Fruit fly (Drosophila melanogaster): Measurements from ENCODE around the gene Rbcn-3A.

Rbcn-3A gene

dm6 chrX:6225472-6226049 is 29.7 kb downstream of the Rbcn-3A start, which contains the start of gene dtn (continued):
- no peak for TF ChIP-seq HLHmδ (GFP tag; optimal IDR thresholded peaks at IDR 0.05)
- no peak for TF ChIP-seq CG7357 (GFP tag; IDR thresholded peaks at IDR 0.05)
- TF ChIP-seq phol (tag; optimal IDR thresholded peaks at IDR 0.05): no peak
- TF ChIP-seq CG18011 (GFP tag; optimal IDR thresholded peaks at IDR 0.05): no peak
- TF ChIP-seq CG15514 (GFP tag; optimal IDR thresholded peaks at IDR 0.05): peak; percentile 30
- no peak for TF ChIP-seq CG4328 (GFP tag; optimal IDR thresholded peaks at IDR 0.05)
- no peak for TF ChIP-seq crc (GFP tag; optimal IDR thresholded peaks at IDR 0.05)
- no peak for TF ChIP-seq CG10274 (GFP tag; optimal IDR thresholded peaks at IDR 0.05)
- TF ChIP-seq chinmo (GFP tag; IDR thresholded peaks at IDR 0.05; ENCODE audit: partially characterized antibody): peak; percentile 62; the same call in 1 of the 4 replicates
- no peak for TF ChIP-seq kni (GFP tag; optimal IDR thresholded peaks at IDR 0.05)
- peak; percentile 61 for TF ChIP-seq ewg (GFP tag; optimal IDR thresholded peaks at IDR 0.05)
- TF ChIP-seq Awh (GFP tag; IDR thresholded peaks at IDR 0.05): no peak
- no peak for TF ChIP-seq shn (GFP tag; optimal IDR thresholded peaks at IDR 0.05)
- TF ChIP-seq Sry-β (GFP tag; optimal IDR thresholded peaks at IDR 0.05): no peak
- TF ChIP-seq dysf (GFP tag; IDR thresholded peaks at IDR 0.05): no peak
- no peak for TF ChIP-seq aop (GFP tag; IDR thresholded peaks at IDR 0.05)
- no peak for TF ChIP-seq CG1603 (tag; optimal IDR thresholded peaks at IDR 0.05)
- TF ChIP-seq CG14014 (GFP tag; IDR thresholded peaks at IDR 0.05): no peak
- TF ChIP-seq CG1529 (GFP tag; optimal IDR thresholded peaks at IDR 0.05): no peak
- TF ChIP-seq yki (optimal IDR thresholded peaks at IDR 0.05): no peak
- TF ChIP-seq CG10979 (tag; optimal IDR thresholded peaks at IDR 0.05): peak; percentile 3
- TF ChIP-seq CG17385 (GFP tag; optimal IDR thresholded peaks at IDR 0.05): no peak
- TF ChIP-seq CG6175 (GFP tag; IDR thresholded peaks at IDR 0.05): no peak
- 0 out of 2 replicates have a peak, but pooled peaks have one; percentile 44 for TF ChIP-seq CG13287 (GFP tag; IDR thresholded peaks at IDR 0.05; ENCODE audit: partially characterized antibody)
- TF ChIP-seq CG4617 (GFP tag; optimal IDR thresholded peaks at IDR 0.05; ENCODE audit: borderline replicate concordance): peak; percentile 78
- no peak for TF ChIP-seq CG32772 (GFP tag; IDR thresholded peaks at IDR 0.05)
- no peak for TF ChIP-seq caup (GFP tag; optimal IDR thresholded peaks at IDR 0.05; ENCODE audit: severe bottlenecking)
- peak; percentile 10 for TF ChIP-seq CG12391 (tag; optimal IDR thresholded peaks at IDR 0.05)
- TF ChIP-seq stwl (tag; optimal IDR thresholded peaks at IDR 0.05): peak; percentile 18
- no peak for TF ChIP-seq CG16863 (GFP tag; optimal IDR thresholded peaks at IDR 0.05)
- TF ChIP-seq CG3838 (GFP tag; optimal IDR thresholded peaks at IDR 0.05): no peak
- TF ChIP-seq CG9876 (GFP tag; optimal IDR thresholded peaks at IDR 0.05): no peak
- TF ChIP-seq CG14441 (GFP tag; IDR thresholded peaks at IDR 0.05): no peak
- peak; percentile 79 to 95 for TF ChIP-seq insv (GFP tag; optimal IDR thresholded peaks at IDR 0.05)
- no peak for TF ChIP-seq CoRest (tag; optimal IDR thresholded peaks at IDR 0.05)
- TF ChIP-seq Doc2 (GFP tag; IDR thresholded peaks at IDR 0.05): no peak
- TF ChIP-seq Myb (GFP tag; optimal IDR thresholded peaks at IDR 0.05): peak; percentile 42
- no peak for TF ChIP-seq jumu (GFP tag; optimal IDR thresholded peaks at IDR 0.05)
- no peak for TF ChIP-seq Oaz (GFP tag; IDR thresholded peaks at IDR 0.05)
- TF ChIP-seq CG34376 (GFP tag; optimal IDR thresholded peaks at IDR 0.05): peak; percentile 3
- no peak for TF ChIP-seq Ets65A (GFP tag)
- TF ChIP-seq hkb (optimal IDR thresholded peaks at IDR 0.05): no peak
- TF ChIP-seq hkb (GFP tag; IDR thresholded peaks at IDR 0.05): no peak
- TF ChIP-seq inv (GFP tag; IDR thresholded peaks at IDR 0.05; ENCODE audit: partially characterized antibody): no peak
- TF ChIP-seq org-1 (GFP tag; optimal IDR thresholded peaks at IDR 0.05): no peak
- no peak for TF ChIP-seq ase (GFP tag; IDR thresholded peaks at IDR 0.05)
- TF ChIP-seq Rx (GFP tag; IDR thresholded peaks at IDR 0.05): no peak
- TF ChIP-seq Dp (GFP tag; optimal IDR thresholded peaks at IDR 0.05): peak; percentile 82
- no peak for TF ChIP-seq Nf-YC (tag; optimal IDR thresholded peaks at IDR 0.05)
- TF ChIP-seq Elba2 (GFP tag; optimal IDR thresholded peaks at IDR 0.05): no peak
- TF ChIP-seq CG30403 (GFP tag; optimal IDR thresholded peaks at IDR 0.05): no peak
